Fruit fly (Drosophila melanogaster) whole organism, prepupa: ENCODE measurements around the gene Jwa.

Experiments used
- CG8632 ChIP-seq: fragments of 200-800 bp; sonication (Bioruptor generic); optimal IDR thresholded peaks from 3 replicates; lab custom pipeline; 2016; ENCODE audit warnings: missing biosample characterization, missing genetic modification characterization
- Eip78C ChIP-seq: fragments of 200-800 bp; sonication (Bioruptor generic); peaks from one replicate; lab custom pipeline; 2016; ENCODE audit warnings: missing biosample characterization, missing genetic modification characterization
- Eip93F ChIP-seq: fragments of 200-800 bp; sonication (Bioruptor generic); optimal IDR thresholded peaks from 2 replicates; lab custom pipeline; 2016; ENCODE audit warnings: missing biosample characterization, mild to moderate bottlenecking, missing genetic modification characterization
- Lpt ChIP-seq: fragments of 200-800 bp; sonication (Bioruptor generic); optimal IDR thresholded peaks from 3 replicates; lab custom pipeline; 2016; ENCODE audit warnings: missing biosample characterization, missing genetic modification characterization
- Sox102F ChIP-seq: fragments of 200-800 bp; sonication (Bioruptor generic); optimal IDR thresholded peaks from 2 replicates; lab custom pipeline; 2016; ENCODE audit warnings: missing biosample characterization, mild to moderate bottlenecking, missing genetic modification characterization
- cyc ChIP-seq: fragments of 200-800 bp; sonication (Bioruptor generic); optimal IDR thresholded peaks from 3 replicates; lab custom pipeline; 2016; ENCODE audit warnings: missing biosample characterization, missing genetic modification characterization
- fd85E ChIP-seq: fragments of 200-800 bp; sonication (Bioruptor generic); optimal IDR thresholded peaks from 3 replicates; lab custom pipeline; 2016; ENCODE audit warnings: missing biosample characterization, missing genetic modification characterization

DNA sequence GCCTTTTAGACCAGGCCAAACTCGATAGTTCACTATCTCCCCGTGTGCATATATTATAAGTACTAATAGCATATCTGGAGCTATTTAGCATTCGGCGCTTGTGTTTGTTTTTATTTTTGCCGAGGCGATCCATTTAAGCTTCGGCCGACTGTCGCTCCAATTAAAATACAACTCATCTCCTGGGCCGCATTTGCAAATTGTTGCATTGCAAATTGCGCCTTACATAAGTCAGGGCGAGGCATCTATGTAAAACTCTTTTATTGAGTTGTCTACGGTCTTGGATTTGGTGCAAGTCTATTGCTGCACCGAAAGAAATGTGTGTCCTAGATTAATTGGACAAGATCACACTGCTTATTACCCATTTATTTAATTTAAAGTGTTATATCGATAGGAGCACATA, 22.5 kb upstream of the Jwa start:
- TF ChIP-seq Eip93F (GFP tag; lab: Kevin White, UChicago) (no peak), Lpt (GFP tag; lab: Kevin White, UChicago) (no peak), cyc (GFP tag; lab: Kevin White, UChicago) (no peak), Eip78C (GFP tag; lab: Kevin White, UChicago) (no peak), Sox102F (GFP tag; lab: Kevin White, UChicago) (no peak), CG8632 (GFP tag; lab: Kevin White, UChicago) (no peak), fd85E (GFP tag; lab: Kevin White, UChicago) (no peak)
